In the genomic region with DNA sequence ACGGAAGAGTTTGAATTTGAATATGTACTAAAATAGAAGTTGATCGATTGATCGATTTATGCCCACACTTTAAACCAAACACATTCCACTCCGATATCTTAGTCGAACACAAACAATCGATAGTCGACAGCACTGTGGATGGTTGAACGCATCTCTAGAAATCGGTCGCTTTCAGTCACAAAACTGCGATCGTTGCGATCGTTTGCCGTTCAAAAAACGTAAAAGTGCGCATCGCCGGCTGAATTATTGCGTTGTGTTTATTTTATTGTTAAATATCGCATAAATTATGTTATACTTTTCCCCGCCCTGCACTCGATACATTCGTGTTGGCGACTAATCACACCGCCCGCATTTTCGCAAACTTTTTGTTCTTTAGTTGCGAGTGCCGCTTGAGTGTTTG, we compare ENCODE assay signal across 1 fruit fly cellular context.
TF ChIP-seq lines count a peak whose summit lies in the region.

A gene (plus strand): TSS at position 174 of the 400 bp plus-strand sequence.

TF ChIP-seq in whole organism, embryonic, 481 proteins besides CTCF, POLR2A, EP300 and RAD21 (continued from another document and continues in another):
- TF ChIP-seq CG12155 (GFP tag; optimal IDR thresholded peaks at IDR 0.05; lab: Kevin White, UChicago) (no peak), CG1832 (GFP tag; optimal IDR thresholded peaks at IDR 0.05; lab: Kevin White, UChicago) (no peak), CG10565 (GFP tag; optimal IDR thresholded peaks at IDR 0.05; lab: Kevin White, UChicago) (no peak), trem (tag; optimal IDR thresholded peaks at IDR 0.05; lab: Kevin White, UChicago) (peak; percentile 83), sd (tag; optimal IDR thresholded peaks at IDR 0.05; lab: Kevin White, UChicago) (peak; percentile 17), fd64A (GFP tag; optimal IDR thresholded peaks at IDR 0.05; lab: Kevin White, UChicago) (no peak), vnd (GFP tag; IDR thresholded peaks at IDR 0.05; lab: Robert Waterston, UW; ENCODE audit: partially characterized antibody) (peak; percentile 94), org-1 (GFP tag; optimal IDR thresholded peaks at IDR 0.05; lab: Kevin White, UChicago) (no peak), CG30020 (tag; optimal IDR thresholded peaks at IDR 0.05; lab: Kevin White, UChicago) (peak; percentile 10), Dbx (GFP tag; IDR thresholded peaks at IDR 0.05; lab: Robert Waterston, UW) (peak; percentile 18; the same call in 1 of the 3 replicates), CG6175 (GFP tag; IDR thresholded peaks at IDR 0.05; lab: Robert Waterston, UW) (no peak), CG8765 (GFP tag; IDR thresholded peaks at IDR 0.05; lab: Robert Waterston, UW) (no peak), nerfin-2 (GFP tag; IDR thresholded peaks at IDR 0.05; lab: Robert Waterston, UW; ENCODE audit: partially characterized antibody) (peak; percentile 99), lmd (GFP tag; IDR thresholded peaks at IDR 0.05; lab: Robert Waterston, UW) (no peak), gro (GFP tag; optimal IDR thresholded peaks at IDR 0.05; lab: Kevin White, UChicago) (peak; percentile 8), CG5245 (GFP tag; optimal IDR thresholded peaks at IDR 0.05; lab: Kevin White, UChicago) (no peak), CG8944 (GFP tag; optimal IDR thresholded peaks at IDR 0.05; lab: Kevin White, UChicago) (no peak), CkIIα-i1 (GFP tag; IDR thresholded peaks at IDR 0.05; lab: Robert Waterston, UW) (no peak), CG15269 (tag; optimal IDR thresholded peaks at IDR 0.05; lab: Kevin White, UChicago) (no peak), CG16779 (GFP tag; IDR thresholded peaks at IDR 0.05; lab: Robert Waterston, UW) (peak; percentile 64; the same call in 1 of the 2 replicates), onecut (GFP tag; IDR thresholded peaks at IDR 0.05; lab: Robert Waterston, UW) (peak; percentile 10; the same call in 1 of the 2 replicates), Neu2 (GFP tag; optimal IDR thresholded peaks at IDR 0.05; lab: Kevin White, UChicago; ENCODE audit: borderline replicate concordance) (no peak), CG8089 (GFP tag; optimal IDR thresholded peaks at IDR 0.05; lab: Kevin White, UChicago) (no peak), CG1529 (GFP tag; optimal IDR thresholded peaks at IDR 0.05; lab: Kevin White, UChicago) (no peak), sc (optimal IDR thresholded peaks at IDR 0.05; lab: Kevin White, UChicago) (no peak), sc (GFP tag; optimal IDR thresholded peaks at IDR 0.05; lab: Kevin White, UChicago) (no peak), aop (GFP tag; IDR thresholded peaks at IDR 0.05; lab: Robert Waterston, UW) (no peak), gcm2 (GFP tag; optimal IDR thresholded peaks at IDR 0.05; lab: Kevin White, UChicago) (no peak), BtbVII (GFP tag; optimal IDR thresholded peaks at IDR 0.05; lab: Kevin White, UChicago) (peak; percentile 15), Side (GFP tag; optimal IDR thresholded peaks at IDR 0.05; lab: Kevin White, UChicago) (peak; percentile 19), exex (tag; optimal IDR thresholded peaks at IDR 0.05; lab: Kevin White, UChicago) (no peak), CG14014 (GFP tag; IDR thresholded peaks at IDR 0.05; lab: Robert Waterston, UW) (no peak), gsb (GFP tag; IDR thresholded peaks at IDR 0.05; lab: Robert Waterston, UW) (no peak), CG12391 (tag; optimal IDR thresholded peaks at IDR 0.05; lab: Kevin White, UChicago) (peak; percentile 24), GATAe (GFP tag; conservative IDR thresholded peaks at IDR 0.05; lab: Robert Waterston, UW) (no peak), Gug (GFP tag; IDR thresholded peaks at IDR 0.05; lab: Robert Waterston, UW) (no peak), tap (tag; optimal IDR thresholded peaks at IDR 0.05; lab: Kevin White, UChicago) (no peak), CG13624 (GFP tag; optimal IDR thresholded peaks at IDR 0.05; lab: Kevin White, UChicago) (peak; percentile 55), chif (GFP tag; optimal IDR thresholded peaks at IDR 0.05; lab: Kevin White, UChicago) (peak in 1 of 2 experiments; percentile 24), bigmax (GFP tag; optimal IDR thresholded peaks at IDR 0.05; lab: Kevin White, UChicago) (no peak), CG15514 (GFP tag; optimal IDR thresholded peaks at IDR 0.05; lab: Kevin White, UChicago) (peak; percentile 64), CG13287 (GFP tag; IDR thresholded peaks at IDR 0.05; lab: Robert Waterston, UW; ENCODE audit: partially characterized antibody) (peak; percentile 96), phol (tag; optimal IDR thresholded peaks at IDR 0.05; lab: Kevin White, UChicago) (peak; percentile 33), Camta (GFP tag; optimal IDR thresholded peaks at IDR 0.05; lab: Kevin White, UChicago) (no peak), btn (GFP tag; optimal IDR thresholded peaks at IDR 0.05; lab: Kevin White, UChicago) (no peak), CG18619 (GFP tag; optimal IDR thresholded peaks at IDR 0.05; lab: Kevin White, UChicago) (no peak), CG2199 (GFP tag; IDR thresholded peaks at IDR 0.05; lab: Robert Waterston, UW) (0 out of 3 replicates have a peak, but pooled peaks have one; percentile 10), Dref (GFP tag; IDR thresholded peaks at IDR 0.05; lab: Robert Waterston, UW) (peak; percentile 98), CG5953 (GFP tag; IDR thresholded peaks at IDR 0.05; lab: Robert Waterston, UW) (no peak), CG4820 (GFP tag; optimal IDR thresholded peaks at IDR 0.05; lab: Kevin White, UChicago) (no peak), pnt (GFP tag; optimal IDR thresholded peaks at IDR 0.05; lab: Kevin White, UChicago) (no peak), Drgx (GFP tag; IDR thresholded peaks at IDR 0.05; lab: Robert Waterston, UW) (no peak), oc (tag; optimal IDR thresholded peaks at IDR 0.05; lab: Kevin White, UChicago) (no peak), CG3847 (GFP tag; IDR thresholded peaks at IDR 0.05; lab: Robert Waterston, UW) (0 out of 2 replicates have a peak, but pooled peaks have one; percentile 28), CG43689 (GFP tag; IDR thresholded peaks at IDR 0.05; lab: Robert Waterston, UW) (no peak), Hr3 (GFP tag; optimal IDR thresholded peaks at IDR 0.05; lab: Kevin White, UChicago) (no peak), CG3995 (GFP tag; optimal IDR thresholded peaks at IDR 0.05; lab: Kevin White, UChicago) (peak; percentile 93), zf30C (GFP tag; optimal IDR thresholded peaks at IDR 0.05; lab: Kevin White, UChicago) (no peak), sna (GFP tag; IDR thresholded peaks at IDR 0.05; lab: Robert Waterston, UW; ENCODE audit: partially characterized antibody) (peak; percentile 96), ems (GFP tag; optimal IDR thresholded peaks at IDR 0.05; lab: Kevin White, UChicago) (no peak), CG16813 (GFP tag; IDR thresholded peaks at IDR 0.05; lab: Robert Waterston, UW; ENCODE audit: partially characterized antibody) (peak; percentile 94), pzg (GFP tag; optimal IDR thresholded peaks at IDR 0.05; lab: Kevin White, UChicago) (peak; percentile 80), schlank (tag; optimal IDR thresholded peaks at IDR 0.05; lab: Kevin White, UChicago) (no peak), Sry-β (GFP tag; optimal IDR thresholded peaks at IDR 0.05; lab: Kevin White, UChicago) (peak; percentile 3), HLH3B (GFP tag; IDR thresholded peaks at IDR 0.05; lab: Robert Waterston, UW) (no peak), Meics (GFP tag; optimal IDR thresholded peaks at IDR 0.05; lab: Kevin White, UChicago) (no peak), MBD-R2 (GFP tag; IDR thresholded peaks at IDR 0.05; lab: Robert Waterston, UW) (peak; percentile 36; the same call in 1 of the 2 replicates), CG6272 (GFP tag; IDR thresholded peaks at IDR 0.05; lab: Robert Waterston, UW) (no peak), CG2875 (GFP tag; optimal IDR thresholded peaks at IDR 0.05; lab: Kevin White, UChicago) (no peak), Opbp (GFP tag; IDR thresholded peaks at IDR 0.05; lab: Robert Waterston, UW; ENCODE audit: partially characterized antibody) (peak; percentile 96), unc-4 (GFP tag; IDR thresholded peaks at IDR 0.05; lab: Robert Waterston, UW; ENCODE audit: partially characterized antibody) (peak; percentile 90), vfl (GFP tag; optimal IDR thresholded peaks at IDR 0.05; lab: Kevin White, UChicago) (peak; percentile 23), Max (GFP tag; optimal IDR thresholded peaks at IDR 0.05; lab: Kevin White, UChicago) (no peak), CG7963 (GFP tag; IDR thresholded peaks at IDR 0.05; lab: Robert Waterston, UW; ENCODE audit: partially characterized antibody) (peak; percentile 99), HHEX (GFP tag; optimal IDR thresholded peaks at IDR 0.05; lab: Kevin White, UChicago) (no peak), HLH4C (GFP tag; IDR thresholded peaks at IDR 0.05; lab: Robert Waterston, UW; ENCODE audit: partially characterized antibody) (peak; percentile 99), Optix (GFP tag; IDR thresholded peaks at IDR 0.05; lab: Robert Waterston, UW) (no peak), luna (GFP tag; optimal IDR thresholded peaks at IDR 0.05; lab: Kevin White, UChicago) (no peak), Hsf (GFP tag; optimal IDR thresholded peaks at IDR 0.05; lab: Kevin White, UChicago) (peak; percentile 22), ato (GFP tag; IDR thresholded peaks at IDR 0.05; lab: Robert Waterston, UW; ENCODE audit: partially characterized antibody) (peak; percentile 99), dan (GFP tag; IDR thresholded peaks at IDR 0.05; lab: Robert Waterston, UW) (no peak), CoRest (tag; optimal IDR thresholded peaks at IDR 0.05; lab: Kevin White, UChicago) (no peak), PHDP (tag; optimal IDR thresholded peaks at IDR 0.05; lab: Kevin White, UChicago) (peak; percentile 35), maf-S (GFP tag; optimal IDR thresholded peaks at IDR 0.05; lab: Kevin White, UChicago) (no peak), CG14965 (GFP tag; optimal IDR thresholded peaks at IDR 0.05; lab: Kevin White, UChicago; ENCODE audit: borderline replicate concordance) (no peak), stwl (tag; optimal IDR thresholded peaks at IDR 0.05; lab: Kevin White, UChicago) (peak; percentile 94), Ets97D (GFP tag; optimal IDR thresholded peaks at IDR 0.05; lab: Kevin White, UChicago) (peak; percentile 58), grau (tag; optimal IDR thresholded peaks at IDR 0.05; lab: Kevin White, UChicago) (peak; percentile 17), seq (GFP tag; IDR thresholded peaks at IDR 0.05; lab: Robert Waterston, UW) (no peak), CG10431 (GFP tag; optimal IDR thresholded peaks at IDR 0.05; lab: Kevin White, UChicago) (no peak), pan (optimal IDR thresholded peaks at IDR 0.05; lab: Kevin White, UChicago) (no peak), pan (GFP tag; optimal IDR thresholded peaks at IDR 0.05 in 1 of 2, IDR thresholded peaks at IDR 0.05 in 1 of 2) (no peak), lbe (GFP tag; optimal IDR thresholded peaks at IDR 0.05; lab: Kevin White, UChicago) (peak; percentile 12), slbo (GFP tag; IDR thresholded peaks at IDR 0.05; lab: Robert Waterston, UW) (0 out of 2 replicates have a peak, but pooled peaks have one; percentile 13), ash1 (GFP tag; optimal IDR thresholded peaks at IDR 0.05; lab: Kevin White, UChicago) (no peak), mirr (GFP tag; optimal IDR thresholded peaks at IDR 0.05; lab: Kevin White, UChicago) (no peak), dati (GFP tag; IDR thresholded peaks at IDR 0.05; lab: Robert Waterston, UW) (no peak), fd102C (GFP tag; optimal IDR thresholded peaks at IDR 0.05; lab: Kevin White, UChicago) (no peak), CG10267 (tag; optimal IDR thresholded peaks at IDR 0.05; lab: Kevin White, UChicago) (peak; percentile 51), twi (tag; optimal IDR thresholded peaks at IDR 0.05; lab: Kevin White, UChicago) (no peak), CG30403 (GFP tag; optimal IDR thresholded peaks at IDR 0.05; lab: Kevin White, UChicago) (no peak), dpn (GFP tag; optimal IDR thresholded peaks at IDR 0.05; lab: Kevin White, UChicago) (no peak), CG32767 (GFP tag; IDR thresholded peaks at IDR 0.05; lab: Robert Waterston, UW) (no peak), vvl (GFP tag; IDR thresholded peaks at IDR 0.05; lab: Robert Waterston, UW) (peak; percentile 70), lilli (GFP tag; optimal IDR thresholded peaks at IDR 0.05; lab: Kevin White, UChicago) (peak; percentile 22), CG10209 (GFP tag; optimal IDR thresholded peaks at IDR 0.05; lab: Kevin White, UChicago) (no peak), danr (GFP tag; IDR thresholded peaks at IDR 0.05; lab: Robert Waterston, UW) (no peak), CG7987 (GFP tag; optimal IDR thresholded peaks at IDR 0.05; lab: Kevin White, UChicago) (no peak), Awh (GFP tag; IDR thresholded peaks at IDR 0.05; lab: Robert Waterston, UW) (no peak), CG1647 (GFP tag; optimal IDR thresholded peaks at IDR 0.05; lab: Kevin White, UChicago) (no peak), lola (GFP tag; optimal IDR thresholded peaks at IDR 0.05; lab: Kevin White, UChicago) (no peak), ham (GFP tag; IDR thresholded peaks at IDR 0.05; lab: Robert Waterston, UW) (no peak), Sry-δ (GFP tag; optimal IDR thresholded peaks at IDR 0.05; lab: Kevin White, UChicago) (peak; percentile 95), Tbp (GFP tag; optimal IDR thresholded peaks at IDR 0.05; lab: Kevin White, UChicago) (no peak), croc (GFP tag; conservative IDR thresholded peaks at IDR 0.05; lab: Robert Waterston, UW) (no peak), zen2 (GFP tag; IDR thresholded peaks at IDR 0.05; lab: Robert Waterston, UW; ENCODE audit: partially characterized antibody) (peak; percentile 98), CrebB (tag; optimal IDR thresholded peaks at IDR 0.05; lab: Kevin White, UChicago) (peak; percentile 22), gfzf (GFP tag; optimal IDR thresholded peaks at IDR 0.05; lab: Kevin White, UChicago) (peak; percentile 24), ERR (GFP tag; optimal IDR thresholded peaks at IDR 0.05; lab: Kevin White, UChicago) (peak; percentile 15), Fer2 (tag; optimal IDR thresholded peaks at IDR 0.05; lab: Kevin White, UChicago) (no peak), Scr (GFP tag; IDR thresholded peaks at IDR 0.05; lab: Robert Waterston, UW; ENCODE audit: partially characterized antibody) (peak; percentile 92), odd (GFP tag; optimal IDR thresholded peaks at IDR 0.05; lab: Kevin White, UChicago) (no peak), CG11723 (GFP tag; optimal IDR thresholded peaks at IDR 0.05; lab: Kevin White, UChicago) (no peak), ranshi (GFP tag; IDR thresholded peaks at IDR 0.05; lab: Robert Waterston, UW) (no peak), CG7786 (GFP tag; optimal IDR thresholded peaks at IDR 0.05; lab: Kevin White, UChicago) (no peak), CG2120 (GFP tag; optimal IDR thresholded peaks at IDR 0.05; lab: Kevin White, UChicago) (no peak), CG11560 (tag; IDR thresholded peaks at IDR 0.05; lab: Robert Waterston, UW) (peak; percentile 50; the same call in 1 of the 3 replicates), CG5180 (GFP tag; optimal IDR thresholded peaks at IDR 0.05; lab: Kevin White, UChicago) (no peak)
